Fruit fly (Drosophila melanogaster) whole organism: ENCODE data around the gene CG6693.

Experiments used
- Dll ChIP-seq: fragments of >200 bp; optimal IDR thresholded peaks from 2 replicates; lab custom pipeline; 2017
- pan ChIP-seq: fragments of >200 bp; optimal IDR thresholded peaks from 2 replicates; lab custom pipeline; 2017

DNA sequence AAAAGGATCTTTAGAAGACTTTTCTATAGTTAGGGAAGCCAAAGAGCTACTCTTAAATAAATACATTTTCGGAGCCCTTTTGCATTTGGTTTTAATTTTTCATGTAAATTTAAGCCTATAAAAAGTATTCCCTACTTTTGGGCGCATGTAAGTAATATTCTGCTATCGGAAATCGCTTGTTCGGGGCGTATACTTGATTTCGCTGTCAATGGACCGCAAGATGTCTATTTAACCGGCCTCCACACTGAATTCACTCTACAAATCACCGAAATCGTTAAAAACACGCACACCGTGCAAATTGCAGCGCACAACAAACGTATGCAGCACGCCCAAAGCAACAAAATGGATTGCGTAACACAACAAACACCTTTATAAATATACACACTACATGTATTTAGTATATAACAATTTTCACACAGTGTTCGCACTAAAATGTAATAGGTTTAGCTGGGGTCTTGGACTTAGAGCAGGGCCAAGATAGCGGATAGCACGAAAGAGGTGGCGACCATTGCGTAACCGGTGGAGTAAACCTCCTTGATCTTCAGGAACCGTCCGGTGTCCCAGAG, 12.6 kb downstream of the CG6693 start:
- no peak for TF ChIP-seq pan (lab: Kevin White, UChicago)
- TF ChIP-seq Dll (lab: Kevin White, UChicago), result no peak
